Worm (Caenorhabditis elegans) whole organism, L3 larva: Measurements from ENCODE around the gene igdb-1.
"Not testable (repeated sequence)": the region's sequence is repeated elsewhere in the genome, so short reads cannot be mapped to it uniquely, and the experiment has no call there.

ENCODE experiments used
- R02D3.7 ChIP-seq: fragments of 150-350 bp; optimal IDR thresholded peaks from 2 replicates; lab custom pipeline; 2014; ENCODE audit warnings: missing biosample characterization, missing genetic modification characterization
- aly-2 ChIP-seq: fragments of 150-350 bp; optimal IDR thresholded peaks from 2 replicates; lab custom pipeline; 2014; ENCODE audit warnings: missing biosample characterization, missing genetic modification characterization
- ama-1 ChIP-seq: fragments of 150-350 bp; optimal IDR thresholded peaks from 2 replicates; lab custom pipeline; 2018
- elt-1 ChIP-seq: fragments of 150-350 bp; optimal IDR thresholded peaks from 2 replicates; lab custom pipeline; 2014; ENCODE audit warnings: missing biosample characterization, missing genetic modification characterization
- elt-2 ChIP-seq: sonication (generic microtip); optimal IDR thresholded peaks from 2 replicates; lab custom pipeline; 2016; ENCODE audit warnings: missing genetic modification reagents, mild to moderate bottlenecking, missing genetic modification characterization, missing compliant biosample characterization
- elt-3 ChIP-seq, 3 experiments: fragments of 150-350 bp in 1 of 3; sonication (generic microtip) in 2 of 3; optimal IDR thresholded peaks; 2 replicates in 2 of 3; 4 replicates in 1 of 3; lab custom pipeline; 2014 to 2017; ENCODE audit warnings: missing biosample characterization in 3 of 3, missing genetic modification characterization in 3 of 3
- eor-1 ChIP-seq, 2 experiments: fragments of 150-350 bp; optimal IDR thresholded peaks; 2 replicates each; lab custom pipeline; 2014 to 2018; ENCODE audit warnings: missing biosample characterization in 2 of 2, missing genetic modification characterization in 2 of 2
- fkh-10 ChIP-seq: sonication (generic microtip); optimal IDR thresholded peaks from 2 replicates; lab custom pipeline; 2017; ENCODE audit warnings: missing biosample characterization, missing genetic modification reagents, missing genetic modification characterization
- fkh-2 ChIP-seq: fragments of 150-350 bp; optimal IDR thresholded peaks from 2 replicates; lab custom pipeline; 2014; ENCODE audit warnings: missing biosample characterization, missing genetic modification reagents, missing genetic modification characterization
- fos-1 ChIP-seq: fragments of 150-350 bp; optimal IDR thresholded peaks from 2 replicates; lab custom pipeline; 2014; ENCODE audit warnings: missing biosample characterization, missing genetic modification characterization
- hmg-11 ChIP-seq: sonication (generic microtip); optimal IDR thresholded peaks from 2 replicates; lab custom pipeline; 2016; ENCODE audit warnings: missing genetic modification characterization, missing compliant biosample characterization
- jun-1 ChIP-seq: fragments of 150-350 bp; optimal IDR thresholded peaks from 2 replicates; lab custom pipeline; 2014; ENCODE audit warnings: missing biosample characterization, missing genetic modification reagents, missing genetic modification characterization
- lsy-12 ChIP-seq: sonication (generic microtip); optimal IDR thresholded peaks from 2 replicates; lab custom pipeline; 2016; ENCODE audit warnings: mild to moderate bottlenecking, missing genetic modification characterization, missing compliant biosample characterization
- mdl-1 ChIP-seq: fragments of 150-350 bp; optimal IDR thresholded peaks from 2 replicates; lab custom pipeline; 2014; ENCODE audit warnings: missing biosample characterization, missing genetic modification characterization
- nfya-1 ChIP-seq: sonication (generic microtip); optimal IDR thresholded peaks from 2 replicates; lab custom pipeline; 2017; ENCODE audit warnings: missing genetic modification characterization, mild to moderate bottlenecking, missing compliant biosample characterization, antibody characterized with exemption, moderate library complexity; ENCODE audit not compliant: insufficient read depth
- nhr-12 ChIP-seq: fragments of 150-350 bp; optimal IDR thresholded peaks from 2 replicates; lab custom pipeline; 2014; ENCODE audit warnings: missing biosample characterization, missing genetic modification characterization
- nhr-237 ChIP-seq: fragments of 150-350 bp; optimal IDR thresholded peaks from 2 replicates; lab custom pipeline; 2014; ENCODE audit warnings: missing biosample characterization, missing genetic modification characterization
- nhr-25 ChIP-seq: sonication (generic microtip); optimal IDR thresholded peaks from 2 replicates; lab custom pipeline; 2017; ENCODE audit warnings: missing biosample characterization, missing genetic modification characterization
- nhr-28 ChIP-seq: fragments of 150-350 bp; optimal IDR thresholded peaks from 2 replicates; lab custom pipeline; 2014; ENCODE audit warnings: missing biosample characterization, missing genetic modification characterization
- nhr-43 ChIP-seq: sonication (generic microtip); optimal IDR thresholded peaks from 2 replicates; lab custom pipeline; 2016; ENCODE audit warnings: mild to moderate bottlenecking, missing genetic modification characterization, missing compliant biosample characterization; ENCODE audit not compliant: poor library complexity, severe bottlenecking
- nhr-67 ChIP-seq: fragments of 150-350 bp; optimal IDR thresholded peaks from 2 replicates; lab custom pipeline; 2014; ENCODE audit warnings: missing biosample characterization, missing genetic modification characterization
- nhr-77 ChIP-seq: fragments of 150-350 bp; optimal IDR thresholded peaks from 2 replicates; lab custom pipeline; 2014; ENCODE audit warnings: missing biosample characterization, missing genetic modification characterization
- pha-4 ChIP-seq: fragments of 150-350 bp; optimal IDR thresholded peaks from 2 replicates; lab custom pipeline; 2014; ENCODE audit warnings: missing biosample characterization, missing genetic modification reagents, missing genetic modification characterization
- pqm-1 ChIP-seq: fragments of 150-350 bp; optimal IDR thresholded peaks from 2 replicates; lab custom pipeline; 2017; ENCODE audit warnings: missing biosample characterization, missing genetic modification characterization, inconsistent platforms
- sea-2 ChIP-seq: fragments of 150-350 bp; sonication (generic microtip); optimal IDR thresholded peaks from 4 replicates; lab custom pipeline; 2014; ENCODE audit warnings: missing biosample characterization, missing genetic modification reagents, missing genetic modification characterization
- skn-1 ChIP-seq: fragments of 150-350 bp; optimal IDR thresholded peaks from 2 replicates; lab custom pipeline; 2014; ENCODE audit warnings: missing biosample characterization, missing genetic modification characterization
- tbx-2 ChIP-seq: sonication (generic microtip); optimal IDR thresholded peaks from 2 replicates; lab custom pipeline; 2016; ENCODE audit warnings: mild to moderate bottlenecking, missing genetic modification characterization, missing compliant biosample characterization
- unc-39 ChIP-seq: sonication (generic microtip); optimal IDR thresholded peaks from 4 replicates; lab custom pipeline; 2017; ENCODE audit warnings: missing biosample characterization, missing genetic modification characterization
- unc-62 ChIP-seq: fragments of 150-350 bp; sonication (generic microtip); optimal IDR thresholded peaks from 4 replicates; lab custom pipeline; 2014; ENCODE audit warnings: missing biosample characterization, missing genetic modification reagents, missing genetic modification characterization
- zag-1 ChIP-seq: fragments of 150-350 bp; optimal IDR thresholded peaks from 2 replicates; lab custom pipeline; 2014; ENCODE audit warnings: missing biosample characterization, missing genetic modification characterization
- ztf-11 ChIP-seq: fragments of 150-350 bp; optimal IDR thresholded peaks from 2 replicates; lab custom pipeline; 2014; ENCODE audit warnings: missing biosample characterization, missing genetic modification characterization
- ztf-4 ChIP-seq: fragments of 150-350 bp; optimal IDR thresholded peaks from 2 replicates; lab custom pipeline; 2014; ENCODE audit warnings: missing biosample characterization, missing genetic modification characterization

igdb-1 gene

DNA sequence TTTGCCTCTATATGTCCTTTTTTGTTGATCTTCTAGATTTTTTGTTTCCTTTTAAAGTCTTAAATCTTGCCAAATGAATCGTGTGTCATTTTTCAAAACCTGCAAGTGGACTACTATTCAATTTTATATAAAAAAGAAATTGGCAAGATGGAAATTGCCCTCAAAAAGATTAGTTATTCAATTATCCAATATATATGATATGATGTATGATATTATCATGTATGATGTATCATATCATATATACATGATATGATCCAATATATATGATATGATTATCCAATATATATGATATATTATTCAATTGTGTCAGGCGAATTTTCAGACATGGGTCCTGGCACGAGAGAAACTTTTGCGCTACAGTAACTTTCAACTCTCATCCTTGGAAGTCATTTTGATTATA lies 16.4 kb downstream of the igdb-1 start, which contains the start of gene sru-20:
Gene sru-20, plus strand, starts transcription at position 301 of the 400 bp plus-strand sequence.
- TF ChIP-seq aly-2 (no peak), unc-39 (tag; lab: Kevin White, UChicago) (no peak), fkh-10 (no peak), elt-3 (tag; optimal IDR thresholded peaks at IDR 0.05; lab: Kevin White, UChicago) (no peak), nhr-25 (tag; lab: Kevin White, UChicago) (no peak), nhr-12 (tag; lab: Kevin White, UChicago) (no peak)

DNA sequence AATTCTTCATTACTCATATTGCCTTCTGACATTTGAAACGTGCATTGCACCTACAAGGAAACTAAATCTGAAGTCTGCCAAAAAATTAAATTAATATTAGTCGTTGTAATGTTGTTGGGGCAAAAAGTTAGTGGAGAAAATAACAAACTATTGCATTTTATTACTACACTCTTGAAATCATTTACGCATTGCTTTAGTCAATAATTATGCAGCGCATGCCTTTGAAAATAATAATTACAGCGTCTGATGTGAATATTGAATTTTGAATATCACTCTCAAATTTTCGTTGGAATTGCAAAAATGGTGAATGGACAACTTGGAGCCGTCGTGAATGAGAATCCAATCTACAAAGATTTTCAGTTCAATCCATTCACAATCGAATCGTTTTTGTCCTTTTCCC lies 19.4 kb downstream of the igdb-1 start, which contains the start of gene sru-19:
Gene sru-19, plus strand, starts transcription at position 301 of the 400 bp plus-strand sequence.
- TF ChIP-seq nhr-43 (tag; lab: Kevin White, UChicago) (no peak), nhr-25 (tag; lab: Kevin White, UChicago) (no peak), fos-1 (no peak), hmg-11 (no peak), elt-1 (tag; lab: Kevin White, UChicago) (no peak), R02D3.7 (tag; lab: Kevin White, UChicago) (no peak), elt-2 (tag; lab: Kevin White, UChicago) (no peak)

DNA sequence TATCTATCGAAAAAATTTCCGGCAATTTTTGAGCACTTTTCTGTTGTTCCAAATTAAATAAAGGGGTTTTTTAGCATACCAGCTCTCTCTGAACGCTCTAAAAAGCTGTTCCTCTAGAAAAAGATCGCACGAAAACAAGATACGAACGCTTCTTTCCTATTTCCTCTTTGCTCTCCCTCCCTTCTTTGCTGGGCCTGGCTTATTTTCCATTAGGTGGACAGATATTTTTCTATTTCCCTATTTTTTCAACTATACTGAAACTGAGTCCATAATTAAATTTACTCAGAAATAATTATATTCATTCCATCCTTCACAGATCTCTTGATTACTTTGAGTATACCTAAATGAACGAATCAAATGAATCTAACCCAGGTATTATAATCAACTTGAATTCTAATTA lies 23.1 kb downstream of the igdb-1 start, which contains the start of gene sru-18:
Gene sru-18, plus strand, starts transcription at position 301 of the 400 bp plus-strand sequence.
- TF ChIP-seq nhr-25 (tag; lab: Kevin White, UChicago) = no peak
- TF ChIP-seq jun-1 (tag; lab: Kevin White, UChicago) = no peak
- no peak for TF ChIP-seq nhr-67 (tag; lab: Kevin White, UChicago)
- no peak for TF ChIP-seq nhr-43 (tag; lab: Kevin White, UChicago)
- TF ChIP-seq skn-1 (tag; lab: Kevin White, UChicago) = no peak
- no peak for TF ChIP-seq nhr-77
- no peak for TF ChIP-seq pha-4 (tag; lab: Kevin White, UChicago)
- TF ChIP-seq R02D3.7 (tag; lab: Kevin White, UChicago) = no peak
- no peak for TF ChIP-seq nfya-1 (tag; lab: Kevin White, UChicago)
- TF ChIP-seq nhr-28 (tag; lab: Kevin White, UChicago) = no peak
- no peak for TF ChIP-seq nhr-237

DNA sequence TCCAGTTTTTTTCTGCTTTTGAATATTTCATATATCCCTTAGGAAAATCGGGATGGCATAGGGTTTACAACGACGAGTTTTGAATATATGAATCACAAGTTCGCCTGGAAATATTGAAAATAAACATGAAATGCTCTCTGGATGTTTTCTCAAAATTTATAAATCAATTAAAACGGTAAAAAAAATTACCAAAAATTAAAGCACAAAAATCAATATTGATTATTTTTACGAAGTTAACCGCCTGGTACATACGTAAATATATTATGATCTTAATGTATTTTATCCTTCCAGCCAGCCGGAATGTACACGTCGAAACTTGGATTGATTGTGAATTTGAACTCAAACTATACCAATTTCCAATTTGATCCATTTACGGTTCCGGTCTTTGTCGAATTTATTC lies 26.6 kb downstream of the igdb-1 start, which contains the start of gene sru-17:
Gene sru-17, plus strand, starts transcription at position 301 of the 400 bp plus-strand sequence.
- TF ChIP-seq lsy-12; nhr-12 (tag; lab: Kevin White, UChicago); nfya-1 (tag; lab: Kevin White, UChicago): not testable (repeated sequence)

DNA sequence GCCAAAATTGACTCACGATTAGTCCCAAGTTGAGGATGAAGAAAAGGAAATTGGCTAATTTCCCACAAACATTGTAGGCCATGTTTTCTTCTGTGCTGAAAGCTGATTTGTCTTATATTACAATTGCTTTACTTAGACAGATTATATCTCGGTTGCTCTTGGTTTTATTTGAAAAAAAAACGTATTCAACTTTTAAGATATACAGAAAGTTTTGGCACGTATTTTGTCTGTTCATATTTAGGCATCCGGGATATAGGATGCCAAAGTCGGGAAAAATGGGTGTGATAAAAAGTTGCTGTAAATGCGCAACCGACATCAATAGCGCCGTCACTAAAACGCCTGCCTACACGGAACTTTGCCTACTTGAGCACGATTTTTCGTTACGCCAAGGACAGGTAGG lies 41.3 kb downstream of the igdb-1 start, which contains the start of gene tsp-4:
Gene tsp-4, minus strand, starts transcription at position 101 of the 400 bp plus-strand sequence.
- TF ChIP-seq nhr-28 (tag; lab: Kevin White, UChicago) (no peak), zag-1 (tag; lab: Kevin White, UChicago) (no peak), ztf-4 (tag; lab: Kevin White, UChicago) (no peak), ztf-11 (tag; lab: Kevin White, UChicago) (no peak), eor-1 (tag; optimal IDR thresholded peaks at IDR 0.05; lab: Kevin White, UChicago) (no peak), unc-62 (GFP tag; lab: Kevin White, UChicago) (no peak), pqm-1 (tag; lab: Kevin White, UChicago) (no peak), mdl-1 (tag; lab: Kevin White, UChicago) (no peak), hmg-11 (no peak), tbx-2 (tag; lab: Kevin White, UChicago) (no peak), ama-1 (lab: Kevin White, UChicago) (no peak)

DNA sequence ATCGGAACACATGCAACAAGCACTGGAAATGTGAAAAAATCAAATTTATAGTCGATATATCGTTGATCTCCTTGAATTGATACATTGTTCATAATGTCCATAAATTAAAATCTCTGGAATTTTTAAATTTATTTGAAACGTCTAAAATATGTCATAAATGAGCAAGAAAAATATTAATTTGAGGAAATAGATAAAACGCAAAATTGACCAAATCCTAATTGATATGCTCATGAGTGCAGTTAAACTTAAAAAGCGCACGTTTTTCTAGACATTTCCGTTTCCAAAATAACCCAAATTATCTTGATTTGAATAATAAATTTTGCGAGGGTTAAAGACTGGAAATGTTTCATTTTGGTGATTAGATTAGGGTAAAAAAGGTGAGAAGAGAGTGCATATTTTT lies 43.7 kb downstream of the igdb-1 start, which contains the start of gene sru-13:
Gene sru-13, minus strand, starts transcription at position 101 of the 400 bp plus-strand sequence.
- TF ChIP-seq elt-3 (tag; optimal IDR thresholded peaks at IDR 0.05; lab: Kevin White, UChicago) (no peak), fkh-2 (no peak), nhr-12 (tag; lab: Kevin White, UChicago) (no peak), unc-39 (tag; lab: Kevin White, UChicago) (no peak), nfya-1 (tag; lab: Kevin White, UChicago) (no peak), sea-2 (GFP tag; lab: Kevin White, UChicago) (no peak), nhr-237 (no peak)
